Worm (Caenorhabditis elegans): ENCODE measurements around the gene lsm-7.

The lsm-7 gene

ce11 chrIV:10909708-10910107 lies 23.6 kb upstream of the lsm-7 start, which contains the start of gene pyk-2 (continued):
- TF ChIP-seq nhr-102 (tag; optimal IDR thresholded peaks at IDR 0.05): no peak
- TF ChIP-seq mdl-1 (tag; optimal IDR thresholded peaks at IDR 0.05): peak in 1 of 2 experiments; percentile 37
- TF ChIP-seq jun-1 (tag; optimal IDR thresholded peaks at IDR 0.05): no peak
- TF ChIP-seq zag-1 (tag; optimal IDR thresholded peaks at IDR 0.05): no peak
- TF ChIP-seq hlh-11 (tag; optimal IDR thresholded peaks at IDR 0.05): peak; percentile 82
- peak; percentile 77 for TF ChIP-seq dve-1 (tag; optimal IDR thresholded peaks at IDR 0.05; ENCODE audit: insufficient read depth)
- no peak for TF ChIP-seq F10B5.3 (tag; optimal IDR thresholded peaks at IDR 0.05)
- TF ChIP-seq T20F7.1 (GFP tag; optimal IDR thresholded peaks at IDR 0.05): peak; percentile 36

- no peak for TF ChIP-seq tag-97 (GFP tag; IDR thresholded peaks at IDR 0.05)
- no peak for TF ChIP-seq dmd-9 (GFP tag; IDR thresholded peaks at IDR 0.05)
- no peak for TF ChIP-seq F10B5.3 (tag; optimal IDR thresholded peaks at IDR 0.05)
- no peak for TF ChIP-seq mxl-3 (GFP tag; optimal IDR thresholded peaks at IDR 0.05)
- 0 out of 2 replicates have a peak, but pooled peaks have one; percentile 11 for TF ChIP-seq mxl-2 (GFP tag; conservative IDR thresholded peaks at IDR 0.05)
- TF ChIP-seq dmd-6 (GFP tag; IDR thresholded peaks at IDR 0.05): peak; percentile 7; the same call in 1 of the 2 replicates
- no peak for TF ChIP-seq nhr-28 (tag; optimal IDR thresholded peaks at IDR 0.05)
- no peak for TF ChIP-seq dpl-1 (GFP tag; optimal IDR thresholded peaks at IDR 0.05)
- no peak for TF ChIP-seq spr-1 (tag; optimal IDR thresholded peaks at IDR 0.05)
- no peak for TF ChIP-seq mep-1 (tag; optimal IDR thresholded peaks at IDR 0.05)
- no peak for TF ChIP-seq Y75B8A.6 (GFP tag; IDR thresholded peaks at IDR 0.05)
- no peak for TF ChIP-seq fkh-10 (GFP tag; optimal IDR thresholded peaks at IDR 0.05)
- TF ChIP-seq ama-1 (optimal IDR thresholded peaks at IDR 0.05): peak; percentile 59
- TF ChIP-seq daf-16 (GFP tag; optimal IDR thresholded peaks at IDR 0.05): no peak
- peak; percentile 8 for TF ChIP-seq daf-16 (tag; optimal IDR thresholded peaks at IDR 0.05)
- TF ChIP-seq nhr-111 (GFP tag; optimal IDR thresholded peaks at IDR 0.05): no peak
- no peak for TF ChIP-seq php-3 (GFP tag; IDR thresholded peaks at IDR 0.05)
- no peak for TF ChIP-seq hif-1 (tag; optimal IDR thresholded peaks at IDR 0.05)
- no peak for TF ChIP-seq nhr-10 (tag; optimal IDR thresholded peaks at IDR 0.05)
- no peak for TF ChIP-seq Y48G9A.11 (GFP tag; IDR thresholded peaks at IDR 0.05)
- TF ChIP-seq egl-43 (GFP tag; IDR thresholded peaks at IDR 0.05): no peak
These were observed 20.2 kb upstream of the lsm-7 start, which contains the start of gene ZK593.2 for ce11 chrIV:10913081-10913480. Gene ZK593.2, plus strand, starts transcription at chrIV:10913381.

ce11 chrIV:10915388-10915787 lies 17.9 kb upstream of the lsm-7 start, which contains the start of gene ZK593.3:
Gene ZK593.3, plus strand, starts transcription at chrIV:10915688.
- peak; percentile 29 for TF ChIP-seq dmd-6 (GFP tag; IDR thresholded peaks at IDR 0.05)
- no peak for TF ChIP-seq T26A8.4 (GFP tag; IDR thresholded peaks at IDR 0.05)

ce11 chrIV:10916134-10916533 lies 17.2 kb upstream of the lsm-7 start:
- TF ChIP-seq mdl-1 (tag; optimal IDR thresholded peaks at IDR 0.05) (no peak), ctbp-1 (GFP tag; IDR thresholded peaks at IDR 0.05) (no peak), lin-1 (GFP tag; IDR thresholded peaks at IDR 0.05) (no peak), mep-1 (tag; optimal IDR thresholded peaks at IDR 0.05) (no peak), ceh-20 (GFP tag; IDR thresholded peaks at IDR 0.05) (no peak), zip-2 (tag; optimal IDR thresholded peaks at IDR 0.05) (no peak), hlh-30 (tag; optimal IDR thresholded peaks at IDR 0.05; ENCODE audit: insufficient read depth) (no peak), dve-1 (tag; optimal IDR thresholded peaks at IDR 0.05; ENCODE audit: insufficient read depth) (no peak)

Measured in whole organism, L4 larva.